Fruit fly (Drosophila melanogaster) whole organism, embryonic: ENCODE results near the gene Fur2.

Experiments
- Bgb ChIP-seq: fragments of 200-800 bp; sonication (Bioruptor generic); IDR thresholded peaks from 2 replicates; pipeline ENCODE4 v1.3.6; 2022; ENCODE audit warnings: missing biosample characterization, missing genetic modification characterization; ENCODE audit not compliant: partially characterized antibody
- CG10267 ChIP-seq: fragments of 200-800 bp; sonication (Bioruptor generic); optimal IDR thresholded peaks from 2 replicates; lab custom pipeline; 2018; ENCODE audit warnings: missing biosample characterization, mild to moderate bottlenecking, missing genetic modification characterization, moderate library complexity
- CG10321 ChIP-seq: fragments of 200-800 bp; sonication (Bioruptor generic); IDR thresholded peaks from 2 replicates; pipeline ENCODE4 v1.3.6; 2022; ENCODE audit warnings: missing biosample characterization, missing genetic modification characterization
- CG10366 ChIP-seq: fragments of 200-800 bp; sonication (Bioruptor generic); IDR thresholded peaks from 2 replicates; pipeline ENCODE4 v1.3.6; 2022; ENCODE audit warnings: missing biosample characterization, missing genetic modification characterization
- CG10565 ChIP-seq: fragments of 200-800 bp; sonication (Bioruptor generic); optimal IDR thresholded peaks from 3 replicates; lab custom pipeline; 2016; ENCODE audit warnings: missing biosample characterization, mild to moderate bottlenecking, missing genetic modification characterization
- CG14441 ChIP-seq: fragments of 200-800 bp; sonication (Bioruptor generic); IDR thresholded peaks from 2 replicates; pipeline ENCODE4 v1.3.6; 2022; ENCODE audit warnings: missing biosample characterization, missing genetic modification characterization
- CG14667 ChIP-seq: fragments of 200-800 bp; sonication (Bioruptor generic); IDR thresholded peaks from 2 replicates; pipeline ENCODE4 v1.3.6; 2022; ENCODE audit warnings: missing biosample characterization, missing genetic modification characterization
- CG15269 ChIP-seq: fragments of 200-800 bp; sonication (Bioruptor generic); optimal IDR thresholded peaks from 2 replicates; lab custom pipeline; 2018; ENCODE audit warnings: missing biosample characterization, mild to moderate bottlenecking, missing genetic modification characterization, moderate library complexity
- CG1603 ChIP-seq: fragments of 200-800 bp; sonication (Bioruptor generic); optimal IDR thresholded peaks from 2 replicates; lab custom pipeline; 2019; ENCODE audit warnings: missing biosample characterization, mild to moderate bottlenecking, missing genetic modification characterization, moderate library complexity
- CG16779 ChIP-seq: fragments of 200-800 bp; sonication (Bioruptor generic); IDR thresholded peaks from 2 replicates; pipeline ENCODE4 v1.3.6; 2022; ENCODE audit warnings: missing biosample characterization, missing genetic modification characterization
- CG17186 ChIP-seq: fragments of 200-800 bp; sonication (Bioruptor generic); optimal IDR thresholded peaks from 3 replicates; lab custom pipeline; 2017; ENCODE audit warnings: missing biosample characterization, missing genetic modification reagents, missing genetic modification characterization
- CG2202 ChIP-seq: fragments of 200-800 bp; sonication (Bioruptor generic); optimal IDR thresholded peaks from 2 replicates; lab custom pipeline; 2018; ENCODE audit warnings: missing biosample characterization, mild to moderate bottlenecking, missing genetic modification characterization
- CG2875 ChIP-seq: fragments of 200-800 bp; sonication (Bioruptor generic); optimal IDR thresholded peaks from 2 replicates; lab custom pipeline; 2017; ENCODE audit warnings: missing biosample characterization, mild to moderate bottlenecking, missing genetic modification characterization, missing genetic modification reagents
- CG32532 ChIP-seq: fragments of 200-800 bp; sonication (Bioruptor generic); IDR thresholded peaks from 2 replicates; pipeline ENCODE4 v1.3.6; 2022; ENCODE audit warnings: missing biosample characterization, missing genetic modification characterization
- CG4730 ChIP-seq: fragments of 200-800 bp; sonication (Bioruptor generic); IDR thresholded peaks from 2 replicates; pipeline ENCODE4 v1.3.6; 2022; ENCODE audit warnings: missing biosample characterization, missing genetic modification characterization
- CG4854 ChIP-seq: fragments of 200-800 bp; sonication (Bioruptor generic); optimal IDR thresholded peaks from 2 replicates; lab custom pipeline; 2016; ENCODE audit warnings: missing biosample characterization, missing genetic modification characterization, inconsistent platforms
- CG5180 ChIP-seq: fragments of 200-800 bp; sonication (Bioruptor generic); optimal IDR thresholded peaks from 3 replicates; lab custom pipeline; 2017; ENCODE audit warnings: missing biosample characterization, missing genetic modification characterization, mild to moderate bottlenecking, moderate library complexity, missing genetic modification reagents
- CG6654 ChIP-seq: fragments of 200-800 bp; sonication (Bioruptor generic); optimal IDR thresholded peaks from 2 replicates; lab custom pipeline; 2017; ENCODE audit warnings: missing biosample characterization, mild to moderate bottlenecking, missing genetic modification characterization
- CG7987 ChIP-seq: fragments of 200-800 bp; sonication (Bioruptor generic); optimal IDR thresholded peaks from 2 replicates; lab custom pipeline; 2018; ENCODE audit warnings: missing biosample characterization, mild to moderate bottlenecking, missing genetic modification characterization, moderate library complexity
- CG9876 ChIP-seq: fragments of 200-800 bp; sonication (Bioruptor generic); optimal IDR thresholded peaks from 2 replicates; lab custom pipeline; 2016; ENCODE audit warnings: missing biosample characterization, missing genetic modification characterization
- CrebB ChIP-seq: fragments of 200-800 bp; sonication (Bioruptor generic); optimal IDR thresholded peaks from 3 replicates; lab custom pipeline; 2018; ENCODE audit warnings: missing biosample characterization, mild to moderate bottlenecking, missing genetic modification characterization
- Dfd ChIP-seq, 2 experiments: fragments of >200 bp; optimal IDR thresholded peaks; 2 replicates each; lab custom pipeline; 2017; ENCODE audit warnings: missing biosample characterization in 2 of 2, missing genetic modification characterization in 2 of 2
- ERR ChIP-seq: fragments of 200-800 bp; sonication (Bioruptor generic); optimal IDR thresholded peaks from 2 replicates; lab custom pipeline; 2016; ENCODE audit warnings: missing biosample characterization, missing genetic modification characterization
- Eip74EF ChIP-seq, 2 experiments: fragments of 200-800 bp in 1 of 2; fragments of >200 bp in 1 of 2; sonication (Bioruptor generic) in 1 of 2; optimal IDR thresholded peaks; 2 replicates each; lab custom pipeline; 2017 to 2019; ENCODE audit warnings: missing biosample characterization in 2 of 2, missing genetic modification characterization in 2 of 2, mild to moderate bottlenecking in 1 of 2, moderate library complexity in 1 of 2
- Ets65A ChIP-seq: fragments of 200-800 bp; sonication (Bioruptor generic); peaks from one replicate; lab custom pipeline; 2016; ENCODE audit warnings: missing biosample characterization, missing genetic modification characterization
- HmgZ ChIP-seq: fragments of 200-800 bp; sonication (Bioruptor generic); optimal IDR thresholded peaks from 2 replicates; lab custom pipeline; 2018; ENCODE audit warnings: missing biosample characterization, mild to moderate bottlenecking, missing genetic modification characterization
- Lhr ChIP-seq: fragments of 200-800 bp; sonication (Bioruptor generic); optimal IDR thresholded peaks from 3 replicates; lab custom pipeline; 2017; ENCODE audit warnings: mild to moderate bottlenecking, missing biosample characterization, missing genetic modification reagents, missing genetic modification characterization
- Med ChIP-seq: fragments of 200-800 bp; sonication (Bioruptor generic); peaks from one replicate; lab custom pipeline; 2016; ENCODE audit warnings: missing biosample characterization, missing genetic modification characterization, mild to moderate bottlenecking, inconsistent platforms, moderate library complexity
- Optix ChIP-seq: fragments of 200-800 bp; sonication (Bioruptor generic); IDR thresholded peaks from 3 replicates; pipeline ENCODE4 v1.3.6; 2022; ENCODE audit warnings: missing biosample characterization, missing genetic modification characterization
- bbx ChIP-seq: fragments of 200-800 bp; sonication (Bioruptor generic); IDR thresholded peaks from 2 replicates; pipeline ENCODE4 v1.3.6; 2022; ENCODE audit warnings: missing biosample characterization, missing genetic modification characterization; ENCODE audit not compliant: partially characterized antibody
- bcd ChIP-seq: fragments of 200-800 bp; sonication (Bioruptor generic); optimal IDR thresholded peaks from 2 replicates; lab custom pipeline; 2017; ENCODE audit warnings: missing biosample characterization, mild to moderate bottlenecking, missing genetic modification characterization
- cg ChIP-seq: fragments of 200-800 bp; sonication (Bioruptor generic); optimal IDR thresholded peaks from 3 replicates; lab custom pipeline; 2019; ENCODE audit warnings: missing biosample characterization, mild to moderate bottlenecking, missing genetic modification characterization, moderate library complexity
- chinmo ChIP-seq: fragments of 200-800 bp; sonication (Bioruptor generic); IDR thresholded peaks from 4 replicates; pipeline ENCODE4 v1.3.6; 2022; ENCODE audit warnings: missing biosample characterization, missing genetic modification characterization; ENCODE audit not compliant: partially characterized antibody
- chm ChIP-seq: fragments of 200-800 bp; sonication (Bioruptor generic); IDR thresholded peaks from 2 replicates; pipeline ENCODE4 v1.3.6; 2022; ENCODE audit warnings: missing biosample characterization, missing genetic modification characterization
- ci ChIP-seq: fragments of 200-800 bp; sonication (Bioruptor generic); IDR thresholded peaks from 3 replicates; pipeline ENCODE4 v1.3.6; 2022; ENCODE audit warnings: missing biosample characterization, missing genetic modification characterization
- cwo ChIP-seq: fragments of 200-800 bp; sonication (Bioruptor generic); optimal IDR thresholded peaks from 3 replicates; lab custom pipeline; 2017; ENCODE audit warnings: missing biosample characterization, missing genetic modification characterization, mild to moderate bottlenecking, moderate library complexity, missing genetic modification reagents
- dimm ChIP-seq: fragments of 200-800 bp; sonication (Bioruptor generic); IDR thresholded peaks from 2 replicates; pipeline ENCODE4 v1.3.6; 2022; ENCODE audit warnings: missing biosample characterization, missing genetic modification characterization
- dysf ChIP-seq: fragments of 200-800 bp; sonication (Bioruptor generic); IDR thresholded peaks from 3 replicates; pipeline ENCODE4 v1.3.6; 2022; ENCODE audit warnings: missing biosample characterization, missing genetic modification characterization
- grau ChIP-seq: fragments of 200-800 bp; optimal IDR thresholded peaks from 3 replicates; lab custom pipeline; 2019; ENCODE audit warnings: missing biosample characterization, mild to moderate bottlenecking, missing genetic modification characterization, moderate library complexity
- ind ChIP-seq: fragments of 200-800 bp; sonication (Bioruptor generic); optimal IDR thresholded peaks from 3 replicates; lab custom pipeline; 2016; ENCODE audit warnings: missing biosample characterization, missing genetic modification characterization
- jumu ChIP-seq: fragments of 200-800 bp; sonication (Bioruptor generic); optimal IDR thresholded peaks from 3 replicates; lab custom pipeline; 2016; ENCODE audit warnings: missing biosample characterization, missing genetic modification characterization
- knrl ChIP-seq: fragments of 200-800 bp; sonication (Bioruptor generic); IDR thresholded peaks from 3 replicates; pipeline ENCODE4 v1.3.6; 2022; ENCODE audit warnings: missing biosample characterization, missing genetic modification characterization; ENCODE audit not compliant: partially characterized antibody
- pfk ChIP-seq: fragments of 200-800 bp; sonication (Bioruptor generic); optimal IDR thresholded peaks from 2 replicates; lab custom pipeline; 2018; ENCODE audit warnings: missing biosample characterization, mild to moderate bottlenecking, missing genetic modification characterization, moderate library complexity
- rib ChIP-seq: fragments of 200-800 bp; sonication (Bioruptor generic); IDR thresholded peaks from 2 replicates; pipeline ENCODE4 v1.3.6; 2022; ENCODE audit warnings: missing biosample characterization, missing genetic modification characterization
- seq ChIP-seq: fragments of 200-800 bp; sonication (Bioruptor generic); IDR thresholded peaks from 2 replicates; pipeline ENCODE4 v1.3.6; 2022; ENCODE audit warnings: missing biosample characterization, missing genetic modification characterization
- stc ChIP-seq: fragments of 200-800 bp; sonication (Bioruptor generic); IDR thresholded peaks from 2 replicates; pipeline ENCODE4 v1.3.6; 2022; ENCODE audit warnings: missing biosample characterization, missing genetic modification characterization
- tap ChIP-seq: fragments of 200-800 bp; optimal IDR thresholded peaks from 3 replicates; lab custom pipeline; 2019; ENCODE audit warnings: missing biosample characterization, mild to moderate bottlenecking, missing genetic modification characterization, moderate library complexity
- tio ChIP-seq: fragments of 200-800 bp; sonication (Bioruptor generic); optimal IDR thresholded peaks from 2 replicates; lab custom pipeline; 2017; ENCODE audit warnings: missing biosample characterization, missing genetic modification characterization, inconsistent platforms
- vnd ChIP-seq: fragments of 200-800 bp; sonication (Bioruptor generic); IDR thresholded peaks from 3 replicates; pipeline ENCODE4 v1.3.6; 2022; ENCODE audit warnings: missing biosample characterization, missing genetic modification characterization; ENCODE audit not compliant: partially characterized antibody
- zfh2 ChIP-seq: fragments of 200-800 bp; sonication (Bioruptor generic); optimal IDR thresholded peaks from 2 replicates; lab custom pipeline; 2016; ENCODE audit warnings: missing biosample characterization, missing genetic modification characterization

Gene Fur2

dm6 chrX:16403811-16404420, 31.0 kb downstream of the Fur2 start (continued):
- TF ChIP-seq Eip74EF (GFP tag; optimal IDR thresholded peaks at IDR 0.05; lab: Kevin White, UChicago) (peak in 1 of 2 experiments; percentile 74), ERR (GFP tag; lab: Kevin White, UChicago) (peak; percentile 26), seq (peak; percentile 78), Dfd (GFP tag; optimal IDR thresholded peaks at IDR 0.05; lab: Kevin White, UChicago) (no peak), CG14441 (peak; percentile 78), dysf (GFP tag; lab: Robert Waterston, UW) (peak; percentile 88), CG14667 (GFP tag; lab: Robert Waterston, UW) (peak; percentile 60), dimm (GFP tag; lab: Robert Waterston, UW) (no peak), CG2875 (GFP tag; lab: Kevin White, UChicago) (peak; percentile 6), vnd (GFP tag; lab: Robert Waterston, UW) (no peak), CG32532 (GFP tag; lab: Robert Waterston, UW) (peak; percentile 87), CG5180 (GFP tag; lab: Kevin White, UChicago) (peak; percentile 22), chinmo (GFP tag; lab: Robert Waterston, UW) (no peak), CG15269 (tag; lab: Kevin White, UChicago) (peak; percentile 89), CG4730 (GFP tag; lab: Robert Waterston, UW) (peak; percentile 67), chm (GFP tag; lab: Robert Waterston, UW) (peak; percentile 65; the same call in 1 of the 2 replicates), CrebB (tag; lab: Kevin White, UChicago) (peak; percentile 76), Optix (GFP tag; lab: Robert Waterston, UW) (no peak), ind (peak; percentile 78), CG10267 (tag; lab: Kevin White, UChicago) (no peak), CG2202 (no peak), Bgb (no peak), cwo (peak; percentile 79), zfh2 (peak; percentile 55), tio (GFP tag; lab: Kevin White, UChicago) (no peak), CG10321 (peak; percentile 47; the same call in 1 of the 2 replicates), knrl (no peak), Ets65A (peak; percentile 62), bbx (GFP tag; lab: Robert Waterston, UW) (no peak), rib (GFP tag; lab: Robert Waterston, UW) (peak; percentile 71; the same call in 1 of the 2 replicates), bcd (GFP tag; lab: Kevin White, UChicago) (peak; percentile 78), cg (GFP tag; lab: Kevin White, UChicago) (no peak), stc (GFP tag; lab: Robert Waterston, UW) (peak; percentile 79), jumu (GFP tag; lab: Kevin White, UChicago) (peak; percentile 39), pfk (GFP tag; lab: Kevin White, UChicago) (no peak), CG6654 (no peak), CG10565 (GFP tag; lab: Kevin White, UChicago) (no peak), CG7987 (peak; percentile 43), CG1603 (tag; lab: Kevin White, UChicago) (no peak), CG17186 (GFP tag; lab: Kevin White, UChicago) (no peak), Med (GFP tag; lab: Kevin White, UChicago) (peak; percentile 94), grau (tag; lab: Kevin White, UChicago) (peak; percentile 84), CG9876 (GFP tag; lab: Kevin White, UChicago) (no peak), CG4854 (GFP tag; lab: Kevin White, UChicago) (no peak), CG10366 (GFP tag; lab: Robert Waterston, UW) (peak; percentile 77), tap (tag; lab: Kevin White, UChicago) (no peak), Lhr (GFP tag; lab: Kevin White, UChicago) (peak; percentile 15), CG16779 (GFP tag; lab: Robert Waterston, UW) (peak; percentile 80), ci (GFP tag; lab: Robert Waterston, UW) (peak; percentile 84), HmgZ (peak; percentile 81)
